Worm (Caenorhabditis elegans) whole organism, young adult: ENCODE data around the gene math-28.

Experiments
- F10E7.11 ChIP-seq: sonication (generic microtip); optimal IDR thresholded peaks from 2 replicates; lab custom pipeline; 2017; ENCODE audit warnings: mild to moderate bottlenecking, missing genetic modification characterization, moderate library complexity, missing compliant biosample characterization
- F22D6.2 ChIP-seq: sonication (generic microtip); optimal IDR thresholded peaks from 2 replicates; lab custom pipeline; 2016; ENCODE audit warnings: mild to moderate bottlenecking, missing genetic modification characterization, missing compliant biosample characterization
- F33H1.4 ChIP-seq: fragments of 200-800 bp; sonication (Bioruptor generic); IDR thresholded peaks from 2 replicates; pipeline ENCODE4 v1.3.6; 2022; ENCODE audit warnings: missing genetic modification reagents, missing genetic modification characterization, missing compliant biosample characterization
- F37B4.10 ChIP-seq: fragments of 200-800 bp; sonication (Bioruptor generic); IDR thresholded peaks from 2 replicates; pipeline ENCODE4 v1.3.6; 2022; ENCODE audit warnings: missing genetic modification characterization, missing compliant biosample characterization
- F39B2.1 ChIP-seq: fragments of 200-800 bp; sonication (Bioruptor generic); IDR thresholded peaks from 2 replicates; pipeline ENCODE4 v1.3.6; 2022; ENCODE audit warnings: missing genetic modification reagents, missing genetic modification characterization, missing compliant biosample characterization
- F52B5.7 ChIP-seq: sonication (generic microtip); optimal IDR thresholded peaks from 2 replicates; lab custom pipeline; 2016; ENCODE audit warnings: mild to moderate bottlenecking, missing genetic modification characterization, missing compliant biosample characterization
- K11D2.4 ChIP-seq: fragments of 200-800 bp; sonication (Bioruptor generic); IDR thresholded peaks from 2 replicates; pipeline ENCODE4 v1.3.6; 2022; ENCODE audit warnings: missing genetic modification reagents, missing genetic modification characterization, missing compliant biosample characterization
- Y53F4B.3 ChIP-seq: fragments of 200-800 bp; sonication (Bioruptor generic); IDR thresholded peaks from 2 replicates; pipeline ENCODE4 v1.3.6; 2022; ENCODE audit warnings: missing genetic modification reagents, missing genetic modification characterization, missing compliant biosample characterization
- Y56A3A.18 ChIP-seq: fragments of 200-800 bp; sonication (Bioruptor generic); IDR thresholded peaks from 2 replicates; pipeline ENCODE4 v1.3.6; 2022; ENCODE audit warnings: missing genetic modification reagents, missing genetic modification characterization, missing compliant biosample characterization
- ZK185.1 ChIP-seq: sonication (generic microtip); optimal IDR thresholded peaks from 2 replicates; lab custom pipeline; 2016; ENCODE audit warnings: mild to moderate bottlenecking, missing genetic modification characterization, missing compliant biosample characterization; ENCODE audit not compliant: poor library complexity, severe bottlenecking
- aptf-3 ChIP-seq: fragments of 200-800 bp; sonication (Bioruptor generic); IDR thresholded peaks from 2 replicates; pipeline ENCODE4 v1.3.6; 2022; ENCODE audit warnings: missing genetic modification characterization, missing compliant biosample characterization
- athp-1 ChIP-seq: sonication (generic microtip); optimal IDR thresholded peaks from 2 replicates; lab custom pipeline; 2017; ENCODE audit warnings: mild to moderate bottlenecking, missing genetic modification characterization, missing compliant biosample characterization
- attf-5 ChIP-seq: fragments of 200-800 bp; sonication (Bioruptor generic); optimal IDR thresholded peaks from 2 replicates; lab custom pipeline; 2018; ENCODE audit warnings: mild to moderate bottlenecking, missing genetic modification characterization, missing compliant biosample characterization
- bed-1 ChIP-seq: fragments of 200-800 bp; sonication (Bioruptor generic); IDR thresholded peaks from 2 replicates; pipeline ENCODE4 v1.3.6; 2022; ENCODE audit warnings: missing genetic modification reagents, missing genetic modification characterization, missing compliant biosample characterization
- cebp-2 ChIP-seq: fragments of 200-800 bp; sonication (Bioruptor generic); IDR thresholded peaks from 2 replicates; pipeline ENCODE4 v1.3.6; 2022; ENCODE audit warnings: missing genetic modification characterization, missing compliant biosample characterization
- ceh-100 ChIP-seq: fragments of 200-800 bp; sonication (Bioruptor generic); IDR thresholded peaks from 2 replicates; pipeline ENCODE4 v1.3.6; 2022; ENCODE audit warnings: missing genetic modification reagents, missing genetic modification characterization, missing compliant biosample characterization
- die-1 ChIP-seq: sonication (generic microtip); optimal IDR thresholded peaks from 2 replicates; lab custom pipeline; 2016; ENCODE audit warnings: missing genotype, mild to moderate bottlenecking, missing genetic modification characterization, missing compliant biosample characterization
- dpff-1 ChIP-seq: sonication (generic microtip); optimal IDR thresholded peaks from 2 replicates; lab custom pipeline; 2017; ENCODE audit warnings: mild to moderate bottlenecking, missing genetic modification characterization, missing compliant biosample characterization
- dpl-1 ChIP-seq: fragments of 150-350 bp; optimal IDR thresholded peaks from 2 replicates; lab custom pipeline; 2014; ENCODE audit warnings: missing biosample characterization, missing genetic modification reagents, missing genetic modification characterization
- fkh-3 ChIP-seq: sonication (generic microtip); optimal IDR thresholded peaks from 2 replicates; lab custom pipeline; 2016; ENCODE audit warnings: mild to moderate bottlenecking, missing genetic modification characterization, missing compliant biosample characterization
- lin-26 ChIP-seq: fragments of 200-800 bp; sonication (Bioruptor generic); IDR thresholded peaks from 2 replicates; pipeline ENCODE4 v1.3.6; 2022; ENCODE audit warnings: missing genetic modification reagents, missing genetic modification characterization, missing compliant biosample characterization
- lin-35 ChIP-seq, 3 experiments: fragments of 150-350 bp in 2 of 3; sonication (generic microtip) in 1 of 3; optimal IDR thresholded peaks; 2 replicates each; lab custom pipeline; 2014 to 2018; ENCODE audit warnings: missing biosample characterization in 3 of 3, missing genetic modification characterization in 3 of 3, missing genetic modification reagents in 3 of 3
- lir-1 ChIP-seq: fragments of 200-800 bp; sonication (Bioruptor generic); conservative IDR thresholded peaks from 2 replicates; pipeline ENCODE4 v1.3.6; 2022; ENCODE audit warnings: missing genetic modification reagents, missing genetic modification characterization, missing compliant biosample characterization
- lsl-1 ChIP-seq: fragments of 200-800 bp; sonication (Bioruptor generic); optimal IDR thresholded peaks from 2 replicates; lab custom pipeline; 2018; ENCODE audit warnings: mild to moderate bottlenecking, missing genetic modification characterization, moderate library complexity, missing compliant biosample characterization
- madf-3 ChIP-seq: fragments of 200-800 bp; sonication (Bioruptor generic); IDR thresholded peaks from 2 replicates; pipeline ENCODE4 v1.3.6; 2022; ENCODE audit warnings: missing genetic modification reagents, missing genetic modification characterization, missing compliant biosample characterization
- mcd-1 ChIP-seq: fragments of 200-800 bp; sonication (Bioruptor generic); IDR thresholded peaks from 2 replicates; pipeline ENCODE4 v1.3.6; 2022; ENCODE audit warnings: missing genetic modification reagents, missing genetic modification characterization, missing compliant biosample characterization
- nhr-120 ChIP-seq: fragments of 200-800 bp; sonication (Bioruptor generic); IDR thresholded peaks from 2 replicates; pipeline ENCODE4 v1.3.6; 2022; ENCODE audit warnings: missing genetic modification characterization, missing compliant biosample characterization
- nhr-179 ChIP-seq: sonication (generic microtip); optimal IDR thresholded peaks from 2 replicates; lab custom pipeline; 2016; ENCODE audit warnings: mild to moderate bottlenecking, missing genetic modification characterization, missing compliant biosample characterization
- nhr-90 ChIP-seq: sonication (generic microtip); optimal IDR thresholded peaks from 2 replicates; lab custom pipeline; 2016; ENCODE audit warnings: missing genotype, mild to moderate bottlenecking, missing genetic modification characterization, missing compliant biosample characterization
- pbrm-1 ChIP-seq: fragments of 200-800 bp; sonication (Bioruptor generic); IDR thresholded peaks from 2 replicates; pipeline ENCODE4 v1.3.6; 2022; ENCODE audit warnings: missing genetic modification reagents, missing genetic modification characterization, missing compliant biosample characterization
- rec-8 ChIP-seq, 2 experiments: sonication (generic microtip); optimal IDR thresholded peaks; 2 replicates each; lab custom pipeline; 2016; ENCODE audit warnings: mild to moderate bottlenecking in 2 of 2, missing genetic modification characterization in 2 of 2, missing genetic modification reagents in 2 of 2, missing genotype in 2 of 2, missing biosample characterization in 1 of 2, missing compliant biosample characterization in 1 of 2, moderate library complexity in 1 of 2
- sptf-2 ChIP-seq: fragments of 200-800 bp; sonication (Bioruptor generic); optimal IDR thresholded peaks from 2 replicates; lab custom pipeline; 2018; ENCODE audit warnings: mild to moderate bottlenecking, missing genetic modification characterization, missing compliant biosample characterization
- ztf-25 ChIP-seq: fragments of 200-800 bp; sonication (Bioruptor generic); IDR thresholded peaks from 2 replicates; pipeline ENCODE4 v1.3.6; 2022; ENCODE audit warnings: missing genetic modification reagents, missing genetic modification characterization, missing compliant biosample characterization
- ztf-26 ChIP-seq: sonication (generic microtip); optimal IDR thresholded peaks from 2 replicates; lab custom pipeline; 2017; ENCODE audit warnings: missing genetic modification characterization, missing compliant biosample characterization
- ztf-28 ChIP-seq: fragments of 200-800 bp; sonication (Bioruptor generic); IDR thresholded peaks from 2 replicates; pipeline ENCODE4 v1.3.6; 2022; ENCODE audit warnings: missing genetic modification reagents, missing genetic modification characterization, missing compliant biosample characterization
- ztf-3 ChIP-seq: fragments of 200-800 bp; sonication (Bioruptor generic); optimal IDR thresholded peaks from 2 replicates; lab custom pipeline; 2018; ENCODE audit warnings: mild to moderate bottlenecking, missing genetic modification characterization, missing compliant biosample characterization
- ztf-6 ChIP-seq: fragments of 200-800 bp; sonication (Bioruptor generic); IDR thresholded peaks from 2 replicates; pipeline ENCODE4 v1.3.6; 2022; ENCODE audit warnings: missing genetic modification reagents, missing genetic modification characterization, missing compliant biosample characterization

The math-28 gene

DNA sequence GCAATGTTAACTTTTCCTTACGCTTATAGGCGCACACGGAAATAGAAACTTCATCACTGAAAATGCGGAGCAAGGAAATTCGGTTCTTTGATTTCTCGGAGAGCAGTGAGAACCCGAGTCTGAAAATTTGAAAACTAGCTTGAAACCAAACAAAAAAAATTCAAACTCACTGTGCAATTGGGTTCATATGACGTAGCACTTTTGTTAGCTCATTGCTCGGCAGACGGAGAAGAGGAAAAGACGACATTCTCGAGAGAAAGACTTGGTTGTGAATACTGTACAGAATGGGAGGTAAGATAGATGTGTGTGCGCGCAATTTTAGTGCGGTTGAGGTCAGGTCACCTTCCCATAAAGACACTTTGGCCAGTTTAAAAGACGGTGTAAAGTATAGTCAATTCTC, 12.8 kb upstream of the math-28 start, which contains the start of the genes F36H5.13 and F36H5.8:
TSS of gene F36H5.13 (minus strand) at position 101 of the 400 bp plus-strand sequence.
TSS of gene F36H5.8 (minus strand) at position 274 of the 400 bp plus-strand sequence.
- no peak for TF ChIP-seq F52B5.7 (tag; lab: Kevin White, UChicago)
- TF ChIP-seq lir-1 (GFP tag; lab: Robert Waterston, UW) = no peak
- no peak for TF ChIP-seq madf-3 (GFP tag; lab: Robert Waterston, UW)
- TF ChIP-seq nhr-90 (tag; lab: Kevin White, UChicago) = no peak
- no peak for TF ChIP-seq ztf-28 (GFP tag; lab: Robert Waterston, UW)
- TF ChIP-seq F22D6.2 (tag; lab: Kevin White, UChicago) = no peak
- no peak for TF ChIP-seq Y53F4B.3 (GFP tag; lab: Robert Waterston, UW)
- no peak for TF ChIP-seq dpff-1 (tag; lab: Kevin White, UChicago)
- TF ChIP-seq F33H1.4 = no peak
- TF ChIP-seq dpl-1 = no peak
- TF ChIP-seq ceh-100 (GFP tag; lab: Robert Waterston, UW) = no peak
- no peak for TF ChIP-seq fkh-3 (tag; lab: Kevin White, UChicago)
- no peak for TF ChIP-seq F39B2.1 (GFP tag; lab: Robert Waterston, UW)
- no peak for TF ChIP-seq rec-8 (tag; optimal IDR thresholded peaks at IDR 0.05; lab: Kevin White, UChicago)
- TF ChIP-seq ztf-25 (GFP tag; lab: Robert Waterston, UW) = no peak
- no peak for TF ChIP-seq Y56A3A.18 (GFP tag; lab: Robert Waterston, UW)
- TF ChIP-seq pbrm-1 (GFP tag; lab: Robert Waterston, UW) = no peak
- no peak for TF ChIP-seq bed-1
- TF ChIP-seq ztf-26 (tag; lab: Kevin White, UChicago) = no peak
- TF ChIP-seq, all 124 proteins: peak for 0

ce11 chrII:1752990-1753389, 10.2 kb upstream of the math-28 start, which contains the start of gene F36H5.9:
Gene F36H5.9, minus strand, starts transcription at chrII:1753090.
- TF ChIP-seq dpff-1 (tag; lab: Kevin White, UChicago) = no peak
- no peak for TF ChIP-seq bed-1

DNA sequence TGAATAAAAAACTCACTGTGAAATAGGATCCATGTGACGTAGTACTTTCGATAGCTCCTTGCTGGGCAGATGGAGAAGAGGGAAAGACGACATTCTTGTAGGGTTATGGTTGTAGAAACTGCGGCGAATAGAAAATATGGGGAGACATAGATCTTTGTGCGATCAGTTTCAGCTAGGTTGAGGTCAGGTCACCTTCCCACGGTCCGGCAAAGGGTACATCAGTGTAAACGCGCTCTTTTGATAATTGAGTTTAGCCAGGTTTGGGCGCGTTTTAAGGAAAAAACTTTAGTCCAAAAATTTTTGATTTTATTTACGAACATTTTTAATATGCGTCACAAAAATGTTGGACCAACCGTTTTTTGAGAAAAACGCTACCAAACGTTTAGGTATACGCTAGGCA, 7.1 kb upstream of the math-28 start, which contains the start of gene F36H5.17:
TSS of gene F36H5.17 (minus strand) at position 101 of the 400 bp plus-strand sequence.
- TF ChIP-seq nhr-120 = no peak
- no peak for TF ChIP-seq aptf-3 (GFP tag; lab: Robert Waterston, UW)

- TF ChIP-seq K11D2.4 (GFP tag; lab: Robert Waterston, UW) (no peak), ztf-6 (GFP tag; lab: Robert Waterston, UW) (no peak), F37B4.10 (GFP tag; lab: Robert Waterston, UW) (no peak), mcd-1 (GFP tag; lab: Robert Waterston, UW) (no peak), lin-26 (GFP tag; lab: Robert Waterston, UW) (no peak), cebp-2 (GFP tag; lab: Robert Waterston, UW) (no peak), athp-1 (tag; lab: Kevin White, UChicago) (no peak), die-1 (tag; lab: Kevin White, UChicago) (no peak)
Measured at ce11 chrII:1756582-1756981, 6.6 kb upstream of the math-28 start, which contains the start of gene fbxb-53. Gene fbxb-53, plus strand, starts transcription at chrII:1756882.

DNA sequence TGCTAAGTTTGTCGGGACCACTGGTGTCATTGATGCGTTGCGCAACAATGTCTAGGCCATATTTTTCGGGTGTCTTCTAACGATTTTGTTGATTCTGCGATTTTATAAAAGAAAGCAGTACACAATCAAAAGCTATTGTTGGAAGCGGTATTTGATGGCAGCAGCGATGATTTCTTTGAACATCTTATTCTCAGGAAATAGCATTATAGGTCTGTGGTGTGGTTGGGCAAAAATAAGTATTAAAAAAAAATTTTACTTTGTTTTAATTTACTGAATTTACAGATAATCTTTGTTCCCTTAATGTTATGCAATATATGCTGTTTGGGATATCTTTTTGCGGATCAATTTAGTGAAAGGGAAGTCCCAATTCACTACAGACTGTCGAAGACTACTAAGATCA, 6.1 kb upstream of the math-28 start, which contains the start of gene F36H5.10:
TSS of gene F36H5.10 (plus strand) at position 301 of the 400 bp plus-strand sequence.
- TF ChIP-seq ztf-3 (GFP tag; lab: Kevin White, UChicago) = no peak
- no peak for TF ChIP-seq lin-35 (GFP tag; optimal IDR thresholded peaks at IDR 0.05; lab: Kevin White, UChicago)
- no peak for TF ChIP-seq nhr-179 (tag; lab: Kevin White, UChicago)
- no peak for TF ChIP-seq F10E7.11 (tag; lab: Kevin White, UChicago)
- no peak for TF ChIP-seq attf-5 (GFP tag; lab: Kevin White, UChicago)
- no peak for TF ChIP-seq dpff-1 (tag; lab: Kevin White, UChicago)
- TF ChIP-seq lsl-1 = no peak
- no peak for TF ChIP-seq bed-1
- TF ChIP-seq ZK185.1 (tag; lab: Kevin White, UChicago) = no peak
- no peak for TF ChIP-seq sptf-2 (GFP tag; lab: Kevin White, UChicago)
